Fruit fly (Drosophila melanogaster): ENCODE data around the gene P58IPK.

DNA sequence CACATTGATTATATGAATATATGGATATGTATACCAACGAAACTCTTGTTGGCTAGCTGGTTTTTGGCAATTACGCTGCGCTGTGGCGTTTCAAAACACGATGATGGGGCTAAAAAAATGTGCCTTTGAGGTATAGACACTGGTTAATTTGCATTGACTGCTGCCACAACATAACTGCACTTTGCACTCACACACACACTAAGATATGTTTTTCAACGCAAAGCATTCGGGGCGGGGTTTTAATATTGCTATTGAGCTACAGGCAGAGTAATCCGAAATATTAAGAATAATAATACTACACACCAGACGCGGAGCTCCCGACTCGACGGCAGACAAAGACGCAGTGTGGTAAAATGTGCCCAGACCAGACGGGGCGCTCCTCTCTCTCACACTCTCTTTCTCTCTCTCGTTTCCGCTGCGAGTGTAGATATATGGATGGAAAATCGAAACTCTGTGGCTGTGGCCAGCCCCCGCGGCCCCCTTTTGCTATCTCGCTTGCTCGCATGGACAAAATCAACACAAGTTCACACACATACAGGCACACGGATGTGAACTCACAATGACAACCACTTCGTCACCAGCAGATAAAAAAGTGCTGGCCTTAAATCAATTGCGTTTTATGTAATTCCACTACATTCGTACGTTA, 35.6 kb upstream of the P58IPK start:
- TF ChIP-seq achi (GFP tag; optimal IDR thresholded peaks at IDR 0.05) (peak; percentile 44), CG10631 (GFP tag; optimal IDR thresholded peaks at IDR 0.05) (no peak), Hr39 (GFP tag; optimal IDR thresholded peaks at IDR 0.05) (no peak), cyc (GFP tag; optimal IDR thresholded peaks at IDR 0.05) (no peak), CG11294 (GFP tag; IDR thresholded peaks at IDR 0.05) (no peak), acj6 (GFP tag; optimal IDR thresholded peaks at IDR 0.05) (peak; percentile 18), Eip75B (GFP tag; optimal IDR thresholded peaks at IDR 0.05) (peak; percentile 34), CG11902 (GFP tag; optimal IDR thresholded peaks at IDR 0.05) (no peak), Hr4 (GFP tag; optimal IDR thresholded peaks at IDR 0.05) (no peak), fkh (GFP tag; optimal IDR thresholded peaks at IDR 0.05) (peak; percentile 99)
